Fruit fly (Drosophila melanogaster): Measurements from ENCODE around the gene SF1.

dm6 chr3R:17546115-17546705, 6.0 kb downstream of the SF1 start, which contains the start of gene Prx3:
- no peak for TF ChIP-seq CG11294 (GFP tag; IDR thresholded peaks at IDR 0.05)
- no peak for TF ChIP-seq CG16779 (tag; optimal IDR thresholded peaks at IDR 0.05)
- TF ChIP-seq achi (GFP tag; optimal IDR thresholded peaks at IDR 0.05), result peak; percentile 62
- no peak for TF ChIP-seq CG7368 (GFP tag; optimal IDR thresholded peaks at IDR 0.05)
- no peak for TF ChIP-seq Sox15 (GFP tag; optimal IDR thresholded peaks at IDR 0.05)
- no peak for TF ChIP-seq Gug (GFP tag; IDR thresholded peaks at IDR 0.05)
